Worm (Caenorhabditis elegans): Measurements from ENCODE around the gene C09H10.5.

Gene C09H10.5

DNA sequence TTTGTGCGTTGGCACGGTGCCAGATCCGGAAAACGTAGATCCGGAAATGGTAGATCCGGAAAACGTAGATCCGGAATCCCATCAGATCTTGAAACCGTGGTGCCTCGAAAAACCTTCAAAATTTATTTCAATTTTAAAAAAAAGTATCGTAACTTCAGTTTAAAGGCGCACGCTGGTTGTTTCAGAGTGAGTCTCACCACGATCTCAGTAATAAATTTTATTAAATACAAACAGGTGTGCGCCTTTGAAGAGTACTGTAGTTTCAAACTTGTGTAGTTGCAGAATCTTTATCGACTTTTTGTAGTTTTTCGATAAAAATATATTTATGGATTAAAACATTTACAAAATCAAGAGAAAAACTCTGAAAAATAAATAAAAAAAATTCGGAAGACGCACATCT is 52.9 kb downstream of the C09H10.5 start:
- no peak for TF ChIP-seq fkh-10 (GFP tag; optimal IDR thresholded peaks at IDR 0.05)
- TF ChIP-seq F16B12.6 (tag; optimal IDR thresholded peaks at IDR 0.05), result no peak
- TF ChIP-seq ztf-4 (tag; optimal IDR thresholded peaks at IDR 0.05), result no peak
- no peak for TF ChIP-seq unc-30 (tag; optimal IDR thresholded peaks at IDR 0.05)
- no peak for TF ChIP-seq ets-5 (GFP tag; IDR thresholded peaks at IDR 0.05)
- no peak for TF ChIP-seq hlh-17 (GFP tag; optimal IDR thresholded peaks at IDR 0.05; ENCODE audit: borderline replicate concordance)
- no peak for TF ChIP-seq rnt-1 (tag; optimal IDR thresholded peaks at IDR 0.05)
- TF ChIP-seq zip-4 (GFP tag; optimal IDR thresholded peaks at IDR 0.05), result no peak
- TF ChIP-seq lin-13 (GFP tag; optimal IDR thresholded peaks at IDR 0.05), result no peak
